Fruit fly (Drosophila melanogaster) whole organism, prepupa: ENCODE data around the gene CG14354.

Experiments used
- Blimp-1 ChIP-seq: fragments of 200-800 bp; sonication (Bioruptor generic); optimal IDR thresholded peaks from 3 replicates; lab custom pipeline; 2017; ENCODE audit warnings: missing biosample characterization, missing genetic modification characterization, mild to moderate bottlenecking, moderate library complexity, missing genetic modification reagents
- CG10669 ChIP-seq: fragments of 200-800 bp; sonication (Bioruptor generic); optimal IDR thresholded peaks from 3 replicates; lab custom pipeline; 2018; ENCODE audit warnings: missing biosample characterization, mild to moderate bottlenecking, missing genetic modification characterization, moderate library complexity
- CG11294 ChIP-seq: fragments of 200-800 bp; sonication (Bioruptor generic); IDR thresholded peaks from 2 replicates; pipeline ENCODE4 v1.3.6; 2022; ENCODE audit warnings: missing biosample characterization, missing genetic modification characterization
- CG15336 ChIP-seq: fragments of 200-800 bp; sonication (Bioruptor generic); IDR thresholded peaks from 2 replicates; pipeline ENCODE4 v1.3.6; 2022; ENCODE audit warnings: missing biosample characterization, missing genetic modification characterization
- CG1621 ChIP-seq: fragments of 200-800 bp; sonication (Bioruptor generic); optimal IDR thresholded peaks from 3 replicates; lab custom pipeline; 2018; ENCODE audit warnings: missing biosample characterization, mild to moderate bottlenecking, missing genetic modification characterization
- CG3032 ChIP-seq: fragments of 200-800 bp; optimal IDR thresholded peaks from 2 replicates; lab custom pipeline; 2019; ENCODE audit warnings: missing biosample characterization, mild to moderate bottlenecking, missing genetic modification characterization, moderate library complexity
- CG31627 ChIP-seq: fragments of 200-800 bp; sonication (Bioruptor generic); optimal IDR thresholded peaks from 3 replicates; lab custom pipeline; 2016; ENCODE audit warnings: missing biosample characterization, missing genetic modification characterization
- CG32006 ChIP-seq: fragments of 200-800 bp; sonication (Bioruptor generic); optimal IDR thresholded peaks from 3 replicates; lab custom pipeline; 2017; ENCODE audit warnings: missing biosample characterization, mild to moderate bottlenecking, missing genetic modification characterization
- CG3919 ChIP-seq: fragments of 200-800 bp; sonication (Bioruptor generic); optimal IDR thresholded peaks from 3 replicates; lab custom pipeline; 2016; ENCODE audit warnings: missing biosample characterization, missing genetic modification characterization
- CG4318 ChIP-seq: fragments of 200-800 bp; sonication (Bioruptor generic); optimal IDR thresholded peaks from 3 replicates; lab custom pipeline; 2017; ENCODE audit warnings: missing biosample characterization, mild to moderate bottlenecking, missing genetic modification characterization
- CG6163 ChIP-seq: fragments of 200-800 bp; sonication (Bioruptor generic); IDR thresholded peaks from 3 replicates; pipeline ENCODE4 v1.3.6; 2022; ENCODE audit warnings: missing biosample characterization, missing genetic modification characterization
- CG6792 ChIP-seq: fragments of 200-800 bp; sonication (Bioruptor generic); optimal IDR thresholded peaks from 3 replicates; lab custom pipeline; 2016; ENCODE audit warnings: missing biosample characterization, missing genetic modification characterization
- CG6854 ChIP-seq: fragments of 200-800 bp; sonication (Bioruptor generic); optimal IDR thresholded peaks from 2 replicates; lab custom pipeline; 2017; ENCODE audit warnings: missing biosample characterization, mild to moderate bottlenecking, missing genetic modification characterization
- CG8119 ChIP-seq: fragments of 200-800 bp; sonication (Bioruptor generic); IDR thresholded peaks from 3 replicates; pipeline ENCODE4 v1.3.6; 2022; ENCODE audit warnings: missing biosample characterization, missing genetic modification characterization
- CG8632 ChIP-seq: fragments of 200-800 bp; sonication (Bioruptor generic); optimal IDR thresholded peaks from 3 replicates; lab custom pipeline; 2016; ENCODE audit warnings: missing biosample characterization, missing genetic modification characterization
- Eip78C ChIP-seq: fragments of 200-800 bp; sonication (Bioruptor generic); peaks from one replicate; lab custom pipeline; 2016; ENCODE audit warnings: missing biosample characterization, missing genetic modification characterization
- Ets96B ChIP-seq: fragments of 200-800 bp; optimal IDR thresholded peaks from 2 replicates; lab custom pipeline; 2019; ENCODE audit warnings: missing biosample characterization, mild to moderate bottlenecking, missing genetic modification characterization, moderate library complexity
- Hr39 ChIP-seq: fragments of 200-800 bp; sonication (Bioruptor generic); optimal IDR thresholded peaks from 2 replicates; lab custom pipeline; 2016; ENCODE audit warnings: missing biosample characterization, missing genetic modification characterization
- Hr4 ChIP-seq: fragments of 200-800 bp; sonication (Bioruptor generic); optimal IDR thresholded peaks from 3 replicates; lab custom pipeline; 2016; ENCODE audit warnings: missing biosample characterization, missing genetic modification characterization
- Lpt ChIP-seq: fragments of 200-800 bp; sonication (Bioruptor generic); optimal IDR thresholded peaks from 3 replicates; lab custom pipeline; 2016; ENCODE audit warnings: missing biosample characterization, missing genetic modification characterization
- OdsH ChIP-seq: fragments of 200-800 bp; sonication (Bioruptor generic); optimal IDR thresholded peaks from 3 replicates; lab custom pipeline; 2016; ENCODE audit warnings: missing biosample characterization, missing genetic modification characterization
- Sox102F ChIP-seq: fragments of 200-800 bp; sonication (Bioruptor generic); optimal IDR thresholded peaks from 2 replicates; lab custom pipeline; 2016; ENCODE audit warnings: missing biosample characterization, mild to moderate bottlenecking, missing genetic modification characterization
- Sox14 ChIP-seq: fragments of 200-800 bp; sonication (Bioruptor generic); optimal IDR thresholded peaks from 3 replicates; lab custom pipeline; 2016; ENCODE audit warnings: missing biosample characterization, missing genetic modification characterization
- achi ChIP-seq: fragments of 200-800 bp; sonication (Bioruptor generic); optimal IDR thresholded peaks from 3 replicates; lab custom pipeline; 2016; ENCODE audit warnings: missing biosample characterization, missing genetic modification characterization
- acj6 ChIP-seq: fragments of 200-800 bp; sonication (Bioruptor generic); optimal IDR thresholded peaks from 3 replicates; lab custom pipeline; 2016; ENCODE audit warnings: missing biosample characterization, missing genetic modification characterization
- cyc ChIP-seq: fragments of 200-800 bp; sonication (Bioruptor generic); optimal IDR thresholded peaks from 3 replicates; lab custom pipeline; 2016; ENCODE audit warnings: missing biosample characterization, missing genetic modification characterization
- dac ChIP-seq: fragments of 200-800 bp; sonication (Bioruptor generic); optimal IDR thresholded peaks from 2 replicates; lab custom pipeline; 2017; ENCODE audit warnings: missing biosample characterization, mild to moderate bottlenecking, missing genetic modification characterization
- dsx ChIP-seq: fragments of 200-800 bp; optimal IDR thresholded peaks from 3 replicates; lab custom pipeline; 2019; ENCODE audit warnings: missing biosample characterization, mild to moderate bottlenecking, missing genetic modification characterization, moderate library complexity; ENCODE audit not compliant: poor library complexity, severe bottlenecking
- eg ChIP-seq: fragments of 200-800 bp; sonication (Bioruptor generic); IDR thresholded peaks from 3 replicates; pipeline ENCODE4 v1.3.6; 2022; ENCODE audit warnings: missing biosample characterization, missing genetic modification characterization
- fd85E ChIP-seq: fragments of 200-800 bp; sonication (Bioruptor generic); optimal IDR thresholded peaks from 3 replicates; lab custom pipeline; 2016; ENCODE audit warnings: missing biosample characterization, missing genetic modification characterization
- lz ChIP-seq: fragments of 200-800 bp; sonication (Bioruptor generic); optimal IDR thresholded peaks from 3 replicates; lab custom pipeline; 2016; ENCODE audit warnings: missing biosample characterization, missing genetic modification characterization
- net ChIP-seq: fragments of 200-800 bp; sonication (Bioruptor generic); optimal IDR thresholded peaks from 3 replicates; lab custom pipeline; 2016; ENCODE audit warnings: missing biosample characterization, missing genetic modification characterization
- pdm3 ChIP-seq: fragments of 200-800 bp; sonication (Bioruptor generic); optimal IDR thresholded peaks from 3 replicates; lab custom pipeline; 2016; ENCODE audit warnings: missing biosample characterization, missing genetic modification characterization
- salr ChIP-seq, 2 experiments: fragments of 200-800 bp; sonication (Bioruptor generic); optimal IDR thresholded peaks; 3 replicates each; lab custom pipeline; 2016 to 2018; ENCODE audit warnings: missing biosample characterization in 2 of 2, missing genetic modification characterization in 2 of 2, mild to moderate bottlenecking in 1 of 2
- ss ChIP-seq, 2 experiments: fragments of 200-800 bp; sonication (Bioruptor generic); optimal IDR thresholded peaks; 2 replicates in 1 of 2; 3 replicates in 1 of 2; lab custom pipeline; 2017 to 2018; ENCODE audit warnings: mild to moderate bottlenecking in 2 of 2, missing biosample characterization in 2 of 2, missing genetic modification characterization in 2 of 2, moderate library complexity in 1 of 2
- svp ChIP-seq: fragments of 200-800 bp; sonication (Bioruptor generic); peaks from one replicate; lab custom pipeline; 2016; ENCODE audit warnings: missing biosample characterization, missing genetic modification characterization
- topi ChIP-seq: fragments of 200-800 bp; sonication (Bioruptor generic); optimal IDR thresholded peaks from 3 replicates; lab custom pipeline; 2016; ENCODE audit warnings: missing biosample characterization, missing genetic modification characterization
- vri ChIP-seq: fragments of 200-800 bp; sonication (Bioruptor generic); optimal IDR thresholded peaks from 3 replicates; lab custom pipeline; 2016; ENCODE audit warnings: missing biosample characterization, mild to moderate bottlenecking, missing genetic modification characterization

The CG14354 gene

DNA sequence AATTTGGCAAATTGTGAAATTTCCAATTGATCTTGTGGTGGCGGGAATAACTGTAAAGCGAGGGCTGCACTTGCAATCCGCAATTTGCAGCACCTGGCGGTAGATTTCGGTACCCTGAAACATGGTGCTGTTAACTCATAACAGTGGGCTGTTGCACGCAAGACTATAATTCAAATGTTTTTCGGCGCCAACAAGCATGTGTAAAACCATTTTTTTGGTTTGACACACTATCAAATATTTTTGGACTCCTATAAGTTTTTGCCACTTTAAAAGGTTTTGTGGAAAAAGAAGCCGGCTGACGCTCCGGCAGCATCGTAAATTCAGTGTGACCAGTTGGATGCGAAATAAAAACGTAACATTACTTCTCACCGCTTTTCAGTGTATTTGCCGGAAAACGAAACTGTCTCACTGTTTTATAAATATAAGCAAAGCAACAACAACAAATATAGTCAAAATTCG, 36.0 kb downstream of the CG14354 start, which contains the start of the genes CG14545 and CG5886:
TSS of gene CG14545 (minus strand) at position 68 of the 459 bp plus-strand sequence.
TSS of gene CG5886 (plus strand) at position 409 of the 459 bp plus-strand sequence.
- TF ChIP-seq lz (GFP tag; lab: Kevin White, UChicago): peak; percentile 25
- no peak for TF ChIP-seq CG1621 (tag; lab: Kevin White, UChicago)
- TF ChIP-seq CG31627 (GFP tag; lab: Kevin White, UChicago): peak; percentile 8
- peak; percentile 24 for TF ChIP-seq Hr39 (GFP tag; lab: Kevin White, UChicago)
- TF ChIP-seq CG32006 (GFP tag; lab: Kevin White, UChicago): no peak
- TF ChIP-seq cyc: peak; percentile 33
- TF ChIP-seq CG3919 (GFP tag; lab: Kevin White, UChicago): peak; percentile 3
- TF ChIP-seq, all 60 proteins: peak for 5

DNA sequence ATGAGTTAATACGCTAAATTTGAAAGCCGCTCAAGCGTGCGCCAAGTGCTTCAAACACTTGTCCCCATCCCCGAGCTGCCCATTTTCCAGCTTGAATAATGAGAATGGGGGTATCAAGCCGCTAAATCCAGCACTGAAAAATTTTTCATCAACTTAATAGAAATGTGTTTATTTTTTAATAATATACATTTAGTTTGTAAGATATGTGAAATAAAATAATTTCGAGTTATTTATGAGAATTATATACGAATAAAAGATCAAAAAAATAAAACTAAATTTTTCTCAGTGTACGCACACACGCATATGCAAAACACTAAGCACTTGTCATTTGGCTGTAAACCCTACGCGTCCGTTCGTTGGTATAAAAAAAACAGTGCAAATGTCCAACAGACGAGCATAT, 39.5 kb downstream of the CG14354 start:
- TF ChIP-seq Hr4 (GFP tag; lab: Kevin White, UChicago) (peak; percentile 7), svp (GFP tag; lab: Kevin White, UChicago) (peak; percentile 9), Sox102F (GFP tag; lab: Kevin White, UChicago) (no peak), dsx (GFP tag; lab: Kevin White, UChicago) (no peak), CG3919 (GFP tag; lab: Kevin White, UChicago) (peak; percentile 12), eg (peak; percentile 53; the same call in 1 of the 3 replicates), CG31627 (GFP tag; lab: Kevin White, UChicago) (no peak), CG6792 (GFP tag; lab: Kevin White, UChicago) (no peak), Ets96B (tag; lab: Kevin White, UChicago) (peak; percentile 10), Blimp-1 (GFP tag; lab: Kevin White, UChicago) (no peak), CG8119 (GFP tag; lab: Robert Waterston, UW) (peak; percentile 42; the same call in 1 of the 3 replicates), dac (no peak), CG11294 (GFP tag; lab: Robert Waterston, UW) (no peak), Lpt (GFP tag; lab: Kevin White, UChicago) (no peak), CG6163 (GFP tag; lab: Robert Waterston, UW) (peak; percentile 41; the same call in 1 of the 3 replicates), CG15336 (GFP tag; lab: Robert Waterston, UW) (peak; percentile 58), CG4318 (no peak), achi (GFP tag; lab: Kevin White, UChicago) (peak; percentile 16), salr (GFP tag; optimal IDR thresholded peaks at IDR 0.05; lab: Kevin White, UChicago) (no peak), ss (GFP tag; optimal IDR thresholded peaks at IDR 0.05; lab: Kevin White, UChicago) (no peak), topi (no peak), CG6854 (GFP tag; lab: Kevin White, UChicago) (no peak), CG32006 (GFP tag; lab: Kevin White, UChicago) (peak; percentile 30), vri (GFP tag; lab: Kevin White, UChicago) (no peak), CG3032 (tag; lab: Kevin White, UChicago) (peak; percentile 23), OdsH (no peak)
- TF ChIP-seq, all 60 proteins: peak for 11

DNA sequence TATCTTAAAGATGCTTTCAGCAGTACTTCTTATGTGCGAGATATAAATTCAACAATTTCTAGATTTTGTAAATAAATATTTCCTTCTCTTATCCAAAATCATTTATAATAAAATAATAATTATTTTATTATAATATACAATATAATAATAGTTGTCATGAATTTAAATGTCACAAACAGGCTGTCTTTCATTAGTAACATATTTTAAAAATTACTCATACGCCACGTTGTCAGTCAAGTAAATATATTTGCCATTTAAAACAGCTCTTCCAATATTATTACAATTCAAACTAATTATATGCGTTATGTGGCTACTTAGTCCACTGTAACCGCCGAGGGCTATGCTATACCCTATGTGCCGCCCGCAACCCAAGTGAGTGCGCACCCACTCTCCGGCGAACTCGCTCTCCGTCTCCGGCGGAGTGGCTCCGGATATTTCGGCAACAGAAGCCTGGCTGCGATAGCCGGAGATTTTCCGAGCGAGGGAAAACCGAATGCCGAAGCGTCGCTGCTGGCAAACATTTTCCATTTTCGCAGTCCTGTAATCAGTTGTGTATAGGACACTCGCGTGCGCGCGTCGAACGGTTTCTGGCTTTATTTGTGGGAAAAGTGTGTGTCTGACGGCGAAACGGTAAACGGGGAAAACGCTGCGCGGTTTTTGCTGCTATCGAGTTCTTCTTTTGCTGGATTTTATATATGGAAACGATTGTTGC, 40.5 kb downstream of the CG14354 start, which contains the start of gene CG5890:
TSS of gene CG5890 (plus strand) at position 561 of the 712 bp plus-strand sequence.
- TF ChIP-seq CG10669: peak; percentile 11
- no peak for TF ChIP-seq fd85E (GFP tag; lab: Kevin White, UChicago)
- no peak for TF ChIP-seq Hr39 (GFP tag; lab: Kevin White, UChicago)
- peak; percentile 28 for TF ChIP-seq Eip78C (GFP tag; lab: Kevin White, UChicago)
- no peak for TF ChIP-seq CG8632 (GFP tag; lab: Kevin White, UChicago)
- TF ChIP-seq ss (GFP tag; optimal IDR thresholded peaks at IDR 0.05; lab: Kevin White, UChicago): peak in 1 of 2 experiments; percentile 29
- TF ChIP-seq CG31627 (GFP tag; lab: Kevin White, UChicago): no peak
- no peak for TF ChIP-seq Sox14
- no peak for TF ChIP-seq pdm3 (GFP tag; lab: Kevin White, UChicago)
- TF ChIP-seq vri (GFP tag; lab: Kevin White, UChicago): no peak
- TF ChIP-seq acj6 (GFP tag; lab: Kevin White, UChicago): no peak
- TF ChIP-seq net (GFP tag; lab: Kevin White, UChicago): no peak
- peak; percentile 57 for TF ChIP-seq CG32006 (GFP tag; lab: Kevin White, UChicago)
